Worm (Caenorhabditis elegans): ENCODE data around the gene mma-1.

DNA sequence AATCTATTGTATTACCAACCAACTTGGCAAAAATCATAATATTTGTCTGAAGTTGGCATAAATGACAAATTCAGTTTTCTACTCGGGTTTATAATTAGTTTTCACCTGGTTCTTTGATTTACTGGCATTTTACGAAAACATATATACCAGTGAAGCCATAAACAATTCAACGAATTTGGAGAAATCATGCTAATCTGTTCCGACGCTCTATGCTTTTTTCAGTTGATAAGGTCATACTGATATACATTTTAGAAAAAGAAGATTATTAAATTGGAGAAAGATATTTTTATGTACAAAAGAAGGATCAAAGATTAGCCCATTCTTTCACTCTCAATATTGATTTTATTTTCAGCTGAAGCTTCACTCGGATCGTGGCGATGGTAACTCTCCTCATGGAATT, 9.3 kb downstream of the mma-1 start:
- TF ChIP-seq nhr-237 (tag; optimal IDR thresholded peaks at IDR 0.05) (no peak), unc-62 (GFP tag; optimal IDR thresholded peaks at IDR 0.05) (no peak), mls-2 (tag; optimal IDR thresholded peaks at IDR 0.05) (no peak), ceh-39 (tag; optimal IDR thresholded peaks at IDR 0.05) (no peak), elt-3 (tag; optimal IDR thresholded peaks at IDR 0.05) (no peak), ces-1 (GFP tag; optimal IDR thresholded peaks at IDR 0.05) (no peak), nhr-12 (tag; optimal IDR thresholded peaks at IDR 0.05) (no peak), mab-5 (tag; optimal IDR thresholded peaks at IDR 0.05) (no peak), nhr-76 (tag; optimal IDR thresholded peaks at IDR 0.05) (no peak), blmp-1 (tag; optimal IDR thresholded peaks at IDR 0.05) (no peak), nhr-28 (tag; optimal IDR thresholded peaks at IDR 0.05) (no peak), lsy-2 (tag; optimal IDR thresholded peaks at IDR 0.05) (no peak)
